Worm (Caenorhabditis elegans): Measurements from ENCODE around the gene C07A4.3.

The C07A4.3 gene

DNA sequence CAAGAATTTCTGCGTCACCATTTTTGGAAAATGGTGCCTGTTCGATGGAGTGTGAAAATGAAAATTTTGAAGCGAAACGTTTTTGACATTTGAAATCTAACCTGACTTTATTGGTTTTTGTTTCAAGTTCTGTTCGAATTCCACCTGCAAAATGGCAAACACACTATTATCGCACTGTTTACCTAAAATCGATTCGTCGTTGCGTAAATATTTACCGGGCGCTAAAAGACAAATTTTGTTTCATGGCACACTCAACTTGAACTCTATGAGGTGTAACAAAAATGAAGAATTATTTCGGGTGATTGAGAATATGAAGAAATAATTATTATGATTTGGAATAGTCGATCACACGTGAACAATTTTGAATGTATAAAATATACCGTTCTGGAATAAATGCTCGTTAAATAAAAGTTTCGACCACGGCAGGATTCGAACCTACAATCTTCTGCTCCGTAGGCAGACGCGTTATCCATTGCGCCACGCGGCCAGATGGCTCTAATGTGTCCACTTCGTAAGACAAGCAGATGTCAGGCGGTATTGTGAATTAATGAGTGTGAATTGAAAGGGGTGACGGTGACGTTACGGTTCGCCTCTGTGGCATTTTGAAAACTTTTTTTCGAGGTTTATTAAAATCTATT, 26.4 kb upstream of the C07A4.3 start (continued):
- TF ChIP-seq bed-2 (GFP tag; IDR thresholded peaks at IDR 0.05) (no peak), F57C9.4 (tag; optimal IDR thresholded peaks at IDR 0.05) (no peak), Y67H2A.10 (GFP tag; conservative IDR thresholded peaks at IDR 0.05) (no peak), lag-1 (GFP tag; IDR thresholded peaks at IDR 0.05) (no peak), Y56A3A.18 (GFP tag; IDR thresholded peaks at IDR 0.05) (peak; percentile 82; the same call in 1 of the 2 replicates), ama-1 (optimal IDR thresholded peaks at IDR 0.05) (no peak), ama-1 (GFP tag; optimal IDR thresholded peaks at IDR 0.05) (peak; percentile 25 to 77), F39B2.1 (GFP tag; IDR thresholded peaks at IDR 0.05) (no peak), ztf-22 (GFP tag; optimal IDR thresholded peaks at IDR 0.05) (no peak), ceh-100 (GFP tag; IDR thresholded peaks at IDR 0.05) (no peak), athp-1 (tag; optimal IDR thresholded peaks at IDR 0.05) (peak; percentile 11), nfyb-1 (GFP tag; IDR thresholded peaks at IDR 0.05) (peak; percentile 74; the same call in 1 of the 2 replicates), nhr-120 (GFP tag; IDR thresholded peaks at IDR 0.05) (no peak), ztf-26 (tag; optimal IDR thresholded peaks at IDR 0.05) (no peak), ceh-91 (GFP tag; IDR thresholded peaks at IDR 0.05) (0 out of 2 replicates have a peak, but pooled peaks have one; percentile 23), ceh-79 (tag; optimal IDR thresholded peaks at IDR 0.05) (peak; percentile 1), Y95B8A.8 (GFP tag; IDR thresholded peaks at IDR 0.05) (no peak), F23B12.7 (tag; optimal IDR thresholded peaks at IDR 0.05; ENCODE audit: insufficient read depth) (no peak), chd-7 (tag; optimal IDR thresholded peaks at IDR 0.05) (no peak), ZK185.1 (tag; optimal IDR thresholded peaks at IDR 0.05; ENCODE audit: poor library complexity, severe bottlenecking) (peak; percentile 77), somi-1 (GFP tag; optimal IDR thresholded peaks at IDR 0.05) (no peak), zfh-2 (GFP tag; conservative IDR thresholded peaks at IDR 0.05) (no peak), K12H6.12 (tag; optimal IDR thresholded peaks at IDR 0.05) (peak; percentile 14), snpc-4 (GFP tag; optimal IDR thresholded peaks at IDR 0.05) (peak; percentile 78), snpc-4 (tag; optimal IDR thresholded peaks at IDR 0.05) (peak in 3 of 4 experiments; percentile 23 to 77 (median 38)), attf-5 (GFP tag; optimal IDR thresholded peaks at IDR 0.05) (peak; percentile 55), K11D2.4 (GFP tag; IDR thresholded peaks at IDR 0.05) (no peak), egl-18 (GFP tag; IDR thresholded peaks at IDR 0.05) (no peak), hlh-26 (GFP tag; conservative IDR thresholded peaks at IDR 0.05) (no peak), F57A8.1 (GFP tag; optimal IDR thresholded peaks at IDR 0.05) (no peak), dpff-1 (tag; optimal IDR thresholded peaks at IDR 0.05) (no peak), lsy-27 (tag; optimal IDR thresholded peaks at IDR 0.05; ENCODE audit: borderline replicate concordance, insufficient read depth) (peak; percentile 28), C06A6.2 (GFP tag; conservative IDR thresholded peaks at IDR 0.05) (0 out of 2 replicates have a peak, but pooled peaks have one; percentile 10), F22D6.2 (tag; optimal IDR thresholded peaks at IDR 0.05) (no peak), madf-10 (tag; optimal IDR thresholded peaks at IDR 0.05) (peak; percentile 55), tbp1 (GFP tag; optimal IDR thresholded peaks at IDR 0.05) (peak; percentile 90), sdz-38 (tag; optimal IDR thresholded peaks at IDR 0.05) (no peak), attf-3 (GFP tag; conservative IDR thresholded peaks at IDR 0.05) (no peak), zim-3 (tag; optimal IDR thresholded peaks at IDR 0.05) (no peak), die-1 (tag; optimal IDR thresholded peaks at IDR 0.05) (peak; percentile 92), lsl-1 (GFP tag; optimal IDR thresholded peaks at IDR 0.05) (peak; percentile 18), ceh-27 (GFP tag; optimal IDR thresholded peaks at IDR 0.05) (peak; percentile 10), ztf-6 (GFP tag; IDR thresholded peaks at IDR 0.05) (no peak), aptf-3 (GFP tag; IDR thresholded peaks at IDR 0.05) (no peak), nfya-2 (GFP tag; IDR thresholded peaks at IDR 0.05) (no peak), F55B11.4 (tag; optimal IDR thresholded peaks at IDR 0.05; ENCODE audit: borderline replicate concordance, insufficient read depth) (no peak), hlh-12 (tag; optimal IDR thresholded peaks at IDR 0.05) (no peak), rec-8 (tag; optimal IDR thresholded peaks at IDR 0.05) (peak; percentile 72 to 76)
